Fruit fly (Drosophila melanogaster) whole organism, larva: ENCODE data around the gene sif.

Source experiments
- noc ChIP-seq: fragments of 200-800 bp; sonication (Bioruptor generic); optimal IDR thresholded peaks from 3 replicates; lab custom pipeline; 2019; ENCODE audit warnings: missing biosample characterization, mild to moderate bottlenecking, missing genetic modification characterization, moderate library complexity

sif gene

dm6 chr3L:5752903-5753604 lies 95.3 kb downstream of the sif start, which contains the start of gene Usp47:
Usp47 (plus strand) TSS chr3L:5752973.
- peak; percentile 13 for TF ChIP-seq noc

DNA sequence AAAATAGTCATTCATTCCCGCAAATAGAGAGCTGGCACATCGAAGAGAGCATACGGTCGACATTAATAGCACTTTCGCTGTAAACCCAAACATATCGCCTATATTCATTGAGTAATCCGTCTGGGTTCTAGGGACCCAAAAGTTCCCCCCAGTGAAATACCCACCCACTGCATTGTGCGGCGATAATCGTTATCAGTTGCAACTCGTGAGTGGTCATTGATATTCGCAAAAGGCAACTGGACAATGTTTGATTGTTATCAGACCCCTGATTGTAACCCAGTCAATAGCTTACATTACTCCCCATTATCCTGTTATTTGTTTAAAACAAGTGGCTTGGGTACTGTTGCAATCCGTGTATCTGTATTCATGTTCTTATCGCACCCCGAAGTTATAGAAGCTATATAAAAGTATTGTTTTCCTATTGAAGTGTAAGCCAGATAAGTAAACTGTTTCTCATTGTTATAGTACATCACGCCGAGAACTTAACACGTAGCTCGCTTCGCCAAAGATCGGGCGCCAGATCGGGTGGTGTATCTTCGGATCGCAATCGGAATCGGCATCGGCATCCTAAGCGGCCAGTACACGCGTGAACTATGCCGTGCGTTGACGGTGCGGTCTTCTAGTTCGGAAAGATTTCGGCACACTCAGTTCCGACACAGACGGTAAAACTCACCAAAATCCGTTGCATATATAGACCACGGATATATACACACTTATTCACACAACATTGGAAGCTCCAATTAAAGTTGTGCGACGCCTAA lies 96.1 kb downstream of the sif start:
- TF ChIP-seq noc: no peak

DNA sequence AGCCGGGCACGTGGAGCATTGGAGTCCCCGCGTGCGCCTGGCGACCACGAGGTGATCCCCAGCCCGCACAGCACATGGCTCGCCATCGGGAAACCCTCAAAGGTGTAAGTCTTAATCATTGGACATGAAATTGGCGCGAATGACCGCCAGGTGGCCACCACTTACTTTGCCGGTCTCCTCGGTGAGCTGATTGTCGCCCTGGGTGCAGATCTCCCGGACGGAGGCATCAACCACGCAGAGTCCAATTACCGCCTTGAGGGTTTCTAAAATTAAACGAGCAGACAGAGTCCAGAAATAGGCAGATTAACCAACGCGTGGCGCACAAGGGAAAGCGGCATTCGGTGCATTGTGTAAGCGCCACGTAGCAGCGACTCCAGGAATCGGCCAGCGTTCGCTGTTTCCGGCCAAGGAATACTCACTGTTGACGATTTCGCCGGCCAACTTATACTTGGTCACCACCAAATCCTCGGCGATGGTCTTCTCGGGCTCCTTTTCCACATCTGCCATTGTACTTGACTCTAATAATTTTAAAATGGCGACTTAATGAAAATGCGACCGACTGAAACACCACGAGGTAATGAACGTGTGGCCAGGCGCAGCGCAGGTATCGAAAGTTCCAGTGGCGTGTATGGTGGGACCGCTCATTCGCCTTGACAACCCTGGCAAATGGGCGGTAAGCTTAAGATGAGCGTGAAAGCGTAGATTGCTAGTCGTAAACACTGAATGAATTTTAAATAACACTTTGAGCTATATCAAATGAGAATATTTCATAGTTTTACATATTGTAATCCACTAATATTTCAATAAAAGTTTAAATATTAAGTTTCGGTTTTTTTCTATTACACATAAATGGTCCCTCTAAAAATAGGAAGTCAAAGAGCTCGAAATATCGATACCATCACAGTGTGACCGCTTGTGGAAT lies 107.5 kb downstream of the sif start, which contains the start of gene CG10576:
CG10576 (minus strand) TSS at position 781 of the 922 bp plus-strand sequence.
- no peak for TF ChIP-seq noc

DNA sequence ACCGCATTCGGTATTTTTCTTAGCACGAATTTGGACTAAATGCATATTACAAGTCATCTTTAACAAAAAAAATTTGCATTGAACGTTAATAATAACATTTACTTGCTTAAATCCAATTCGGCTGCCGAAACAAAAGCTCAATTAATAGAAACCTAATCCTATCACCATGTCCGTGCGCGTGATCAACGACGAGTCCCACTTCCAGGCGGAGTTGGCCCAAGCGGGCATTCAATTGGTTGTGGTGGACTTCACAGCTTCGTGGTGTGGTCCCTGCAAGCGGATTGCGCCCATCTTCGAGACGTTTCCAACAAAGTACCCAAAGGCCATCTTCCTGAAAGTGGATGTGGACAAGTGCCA lies 108.1 kb downstream of the sif start, which contains the start of gene Txl:
Txl (plus strand) TSS at position 3 of the 357 bp plus-strand sequence.
- TF ChIP-seq noc: no peak

DNA sequence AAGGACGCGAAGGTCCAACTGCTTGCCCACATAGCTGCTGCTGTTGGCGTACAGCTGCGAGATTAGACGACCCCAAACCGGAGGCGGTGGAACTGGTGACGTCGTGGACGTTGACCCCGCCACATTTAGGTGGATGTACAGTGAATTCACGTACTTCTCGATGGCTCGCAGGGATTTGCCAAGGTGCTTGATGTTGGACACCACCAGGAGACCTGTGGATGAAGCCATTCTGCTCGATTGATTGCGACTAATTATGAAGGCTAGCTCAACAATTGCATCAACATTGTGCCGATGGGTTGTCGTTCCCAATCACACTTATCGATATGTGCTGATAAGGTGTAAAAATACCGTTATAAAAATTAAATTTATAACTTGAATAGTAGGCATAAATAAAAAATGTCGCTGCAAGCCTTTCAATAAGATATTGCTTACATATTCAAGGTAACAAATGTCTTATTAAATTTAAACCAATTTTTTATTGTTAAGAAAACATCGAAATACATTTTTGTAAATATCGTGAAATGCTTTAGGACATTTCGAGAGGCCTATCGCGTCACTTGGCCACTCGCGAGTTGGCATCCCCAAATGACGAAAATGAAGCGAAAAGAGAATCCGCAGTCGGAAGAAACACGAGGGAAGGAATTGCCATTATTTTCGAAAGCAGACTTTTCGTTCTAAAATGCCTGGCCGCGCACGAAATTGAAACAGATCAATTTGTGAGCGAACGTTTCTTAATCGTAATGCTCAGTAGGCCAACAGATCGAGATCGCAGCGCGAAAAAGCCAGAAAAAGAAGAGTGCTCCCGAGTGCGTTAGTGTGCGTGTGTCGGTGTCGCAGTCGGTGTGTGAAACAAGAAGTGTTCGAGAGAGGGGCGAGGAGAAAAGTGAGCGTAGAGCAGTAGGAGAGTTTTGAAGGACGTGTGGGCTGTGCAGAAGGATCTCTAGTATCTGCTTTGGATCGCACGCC lies 111.1 kb downstream of the sif start, which contains the start of the genes Ppat-Dpck and scny:
Ppat-Dpck (minus strand) TSS at position 263 of the 966 bp plus-strand sequence.
scny (plus strand) TSS at position 471 of the 966 bp plus-strand sequence.
- TF ChIP-seq noc: peak; percentile 17

DNA sequence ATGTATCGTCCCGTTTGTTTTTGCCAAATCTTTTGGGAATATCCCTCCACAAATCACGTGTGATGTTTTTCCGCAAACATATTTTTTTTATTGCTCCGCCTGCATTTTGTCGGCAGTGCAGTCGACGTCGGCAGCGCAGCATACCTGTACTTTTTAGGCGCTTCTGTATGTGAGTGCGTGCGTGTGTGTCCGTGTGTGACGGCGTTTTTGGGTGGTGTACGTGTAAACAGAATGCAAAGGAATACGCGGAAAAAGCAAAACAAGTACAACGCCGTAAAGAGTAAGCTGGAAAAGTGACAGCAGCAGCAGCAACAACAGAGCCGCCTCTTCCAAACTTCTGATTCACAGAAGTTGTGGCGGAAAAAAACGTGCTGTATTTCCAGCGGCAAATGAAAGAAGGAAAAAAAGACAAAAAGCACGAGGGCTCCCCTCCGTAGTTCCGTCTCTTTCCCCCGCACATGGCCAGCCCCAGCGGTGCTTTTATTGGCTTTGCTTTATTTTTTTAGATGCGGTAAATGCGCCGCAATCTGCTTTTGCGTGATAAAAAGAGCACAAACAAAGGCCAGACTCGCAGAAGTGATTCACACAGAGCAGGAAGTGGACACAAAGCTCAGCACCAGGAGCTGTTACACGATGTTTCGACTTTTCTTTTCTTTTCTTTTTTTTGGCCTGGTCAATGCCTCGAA lies 112.5 kb downstream of the sif start:
- TF ChIP-seq noc: no peak

dm6 chr3L:5770817-5771425 lies 113.2 kb downstream of the sif start:
- TF ChIP-seq noc: peak; percentile 96

DNA sequence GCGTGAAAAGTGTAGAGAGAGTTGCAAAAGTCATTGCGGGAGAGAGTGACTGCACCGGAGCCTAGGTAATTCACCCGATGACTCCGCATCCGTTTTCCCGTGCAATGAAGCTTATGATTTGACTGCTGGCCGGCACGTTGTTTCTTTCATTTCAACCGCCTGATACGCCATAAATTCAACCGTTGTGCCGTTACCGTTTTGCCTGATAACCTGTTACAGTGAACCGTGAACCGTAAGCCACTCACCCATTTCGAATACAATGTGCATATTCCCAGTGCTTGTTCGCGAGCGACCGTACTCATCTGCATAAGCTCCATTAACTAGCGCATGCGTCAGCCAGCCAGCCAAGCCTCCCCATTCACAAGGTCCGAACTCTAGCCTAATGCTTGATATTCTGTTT lies 117.1 kb downstream of the sif start:
- no peak for TF ChIP-seq noc

- TF ChIP-seq noc: no peak
These were observed 119.4 kb downstream of the sif start, which contains the start of gene vito for dm6 chr3L:5777114-5777513. vito (minus strand) TSS chr3L:5777333.

- TF ChIP-seq noc: no peak
These were observed 122.0 kb downstream of the sif start, which contains the start of the genes Myt1, PGRP-LD and Pmi for dm6 chr3L:5779476-5780401. Myt1 (minus strand) TSS chr3L:5779591. PGRP-LD (plus strand) TSS chr3L:5780051. Pmi (plus strand) TSS chr3L:5780051.

dm6 chr3L:5785237-5786062 lies 127.7 kb downstream of the sif start:
- no peak for TF ChIP-seq noc

- no peak for TF ChIP-seq noc
These were observed 128.9 kb downstream of the sif start, which contains the start of gene Cralbp for dm6 chr3L:5786604-5787003. Cralbp (minus strand) TSS chr3L:5786718.
